Worm (Caenorhabditis elegans) whole organism, late embryonic: Measurements from ENCODE around the gene smf-2.

ENCODE experiments used
- ceh-14 ChIP-seq: sonication (generic microtip); optimal IDR thresholded peaks from 2 replicates; lab custom pipeline; 2016; ENCODE audit warnings: missing genotype, missing genetic modification characterization, missing compliant biosample characterization
- ceh-9 ChIP-seq: sonication (generic microtip); optimal IDR thresholded peaks from 2 replicates; lab custom pipeline; 2016; ENCODE audit warnings: mild to moderate bottlenecking, missing genetic modification characterization, inconsistent platforms, missing compliant biosample characterization
- che-1 ChIP-seq: sonication (generic microtip); optimal IDR thresholded peaks from 2 replicates; lab custom pipeline; 2016; ENCODE audit warnings: mild to moderate bottlenecking, missing genetic modification characterization, missing compliant biosample characterization
- elt-2 ChIP-seq: sonication (generic microtip); optimal IDR thresholded peaks from 2 replicates; lab custom pipeline; 2016; ENCODE audit warnings: missing genetic modification reagents, missing genetic modification characterization, missing compliant biosample characterization
- fax-1 ChIP-seq: sonication (generic microtip); optimal IDR thresholded peaks from 2 replicates; lab custom pipeline; 2016; ENCODE audit warnings: missing genotype, missing genetic modification characterization, missing compliant biosample characterization
- fkh-10 ChIP-seq: fragments of 150-350 bp; optimal IDR thresholded peaks from 2 replicates; lab custom pipeline; 2014; ENCODE audit warnings: missing biosample characterization, missing genetic modification reagents, missing genetic modification characterization
- gmeb-2 ChIP-seq: sonication (generic microtip); optimal IDR thresholded peaks from 2 replicates; lab custom pipeline; 2016; ENCODE audit warnings: missing genetic modification characterization, inconsistent platforms, missing compliant biosample characterization
- hlh-13 ChIP-seq: fragments of 200-800 bp; sonication (Bioruptor generic); optimal IDR thresholded peaks from 2 replicates; lab custom pipeline; 2018; ENCODE audit warnings: mild to moderate bottlenecking, missing genetic modification characterization, missing compliant biosample characterization
- nfya-1 ChIP-seq: sonication (generic microtip); optimal IDR thresholded peaks from 2 replicates; lab custom pipeline; 2017; ENCODE audit warnings: missing genetic modification characterization, mild to moderate bottlenecking, missing compliant biosample characterization, antibody characterized with exemption, moderate library complexity
- nhr-11 ChIP-seq: fragments of 150-350 bp; optimal IDR thresholded peaks from 2 replicates; lab custom pipeline; 2014; ENCODE audit warnings: missing biosample characterization, missing genetic modification characterization
- npax-4 ChIP-seq: sonication (generic microtip); optimal IDR thresholded peaks from 2 replicates; lab custom pipeline; 2016; ENCODE audit warnings: missing genetic modification characterization, missing compliant biosample characterization
- pag-3 ChIP-seq: sonication (generic microtip); optimal IDR thresholded peaks from 2 replicates; lab custom pipeline; 2016; ENCODE audit warnings: missing compliant biosample characterization, missing genetic modification characterization, borderline replicate concordance
- pat-9 ChIP-seq: fragments of 200-800 bp; sonication (Bioruptor generic); optimal IDR thresholded peaks from 2 replicates; lab custom pipeline; 2018; ENCODE audit warnings: mild to moderate bottlenecking, missing genetic modification characterization, moderate library complexity, missing compliant biosample characterization
- tbx-7 ChIP-seq: sonication (generic microtip); optimal IDR thresholded peaks from 2 replicates; lab custom pipeline; 2016; ENCODE audit warnings: missing genotype, missing genetic modification characterization, missing compliant biosample characterization

DNA sequence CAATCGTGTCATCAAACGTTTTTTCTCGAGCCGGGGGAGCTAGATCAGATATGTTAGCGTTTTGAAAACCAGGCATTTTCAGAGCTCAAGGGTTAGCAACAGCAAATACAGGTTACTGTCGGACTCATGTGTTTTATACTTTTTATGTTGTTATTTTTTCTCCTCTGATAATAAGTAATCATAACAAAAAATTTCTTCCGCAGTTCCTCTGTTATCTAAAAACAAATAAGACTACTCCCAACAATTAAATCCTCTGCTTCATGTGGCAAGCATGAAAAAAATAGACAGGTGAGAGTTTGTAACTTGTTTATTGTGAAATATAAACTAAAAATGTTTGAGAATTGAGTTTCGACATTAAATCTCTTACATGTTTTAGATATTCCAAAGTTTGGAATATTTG lies at the start of gene smf-2:
- TF ChIP-seq che-1 (tag; lab: Kevin White, UChicago) (no peak), elt-2 (tag; lab: Kevin White, UChicago) (no peak), hlh-13 (GFP tag; lab: Kevin White, UChicago) (no peak), nhr-11 (tag; lab: Kevin White, UChicago) (no peak), gmeb-2 (tag; lab: Kevin White, UChicago) (no peak), npax-4 (no peak), tbx-7 (tag; lab: Kevin White, UChicago) (no peak), nfya-1 (no peak), fkh-10 (GFP tag; lab: Kevin White, UChicago) (no peak), ceh-14 (no peak), pat-9 (tag; lab: Kevin White, UChicago) (no peak), ceh-9 (no peak), pag-3 (tag; lab: Kevin White, UChicago) (no peak), fax-1 (tag; lab: Kevin White, UChicago) (no peak)
